Worm (Caenorhabditis elegans) whole organism, L1 larva: ENCODE measurements around the gene eif-3.D.

Experiments
- C34B4.2 ChIP-seq: sonication (generic microtip); optimal IDR thresholded peaks from 2 replicates; lab custom pipeline; 2017; ENCODE audit warnings: mild to moderate bottlenecking, missing genetic modification characterization, missing compliant biosample characterization
- F16B12.6 ChIP-seq: fragments of 150-350 bp; optimal IDR thresholded peaks from 2 replicates; lab custom pipeline; 2014; ENCODE audit warnings: missing biosample characterization, missing genetic modification characterization
- aha-1 ChIP-seq: fragments of 150-350 bp; optimal IDR thresholded peaks from 2 replicates; lab custom pipeline; 2014; ENCODE audit warnings: missing biosample characterization, missing genetic modification characterization
- aly-2 ChIP-seq: fragments of 150-350 bp; optimal IDR thresholded peaks from 2 replicates; lab custom pipeline; 2014; ENCODE audit warnings: missing biosample characterization, missing genetic modification characterization
- blmp-1 ChIP-seq: fragments of 150-350 bp; optimal IDR thresholded peaks from 2 replicates; lab custom pipeline; 2014; ENCODE audit warnings: missing biosample characterization, missing genetic modification characterization
- ceh-63 ChIP-seq: fragments of 200-800 bp; sonication (Bioruptor generic); optimal IDR thresholded peaks from 2 replicates; lab custom pipeline; 2018; ENCODE audit warnings: mild to moderate bottlenecking, missing genetic modification characterization, missing compliant biosample characterization
- ceh-8 ChIP-seq: fragments of 200-800 bp; sonication (Bioruptor generic); optimal IDR thresholded peaks from 2 replicates; lab custom pipeline; 2018; ENCODE audit warnings: mild to moderate bottlenecking, missing genetic modification characterization, moderate library complexity, missing compliant biosample characterization
- ceh-88 ChIP-seq: fragments of 200-800 bp; sonication (Bioruptor generic); IDR thresholded peaks from 2 replicates; pipeline ENCODE4 v1.3.6; 2022; ENCODE audit warnings: missing genetic modification characterization, missing compliant biosample characterization
- ceh-90 ChIP-seq: sonication (generic microtip); optimal IDR thresholded peaks from 2 replicates; lab custom pipeline; 2016; ENCODE audit warnings: missing genetic modification characterization, missing compliant biosample characterization
- ces-1 ChIP-seq: fragments of 150-350 bp; optimal IDR thresholded peaks from 2 replicates; lab custom pipeline; 2014; ENCODE audit warnings: missing biosample characterization, missing genetic modification reagents, missing genetic modification characterization
- dpl-1 ChIP-seq, 3 experiments: fragments of 150-350 bp in 2 of 3; sonication (generic microtip) in 1 of 3; optimal IDR thresholded peaks; 2 replicates each; lab custom pipeline; 2014 to 2017; ENCODE audit warnings: missing biosample characterization in 3 of 3, missing genetic modification characterization in 3 of 3, missing genetic modification reagents in 3 of 3
- dsc-1 ChIP-seq: sonication (generic microtip); optimal IDR thresholded peaks from 2 replicates; lab custom pipeline; 2016; ENCODE audit warnings: mild to moderate bottlenecking, missing genetic modification characterization, missing compliant biosample characterization
- efl-1 ChIP-seq, 4 experiments: fragments of 150-350 bp; optimal IDR thresholded peaks in 3 of 4; peaks in 1 of 4; 1 replicate in 1 of 4; 2 replicates in 3 of 4; lab custom pipeline; 2014; ENCODE audit warnings: missing biosample characterization in 2 of 4, missing genetic modification characterization in 2 of 4, missing genetic modification reagents in 2 of 4
- efl-3 ChIP-seq: fragments of 200-800 bp; sonication (Bioruptor generic); optimal IDR thresholded peaks from 2 replicates; lab custom pipeline; 2018; ENCODE audit warnings: mild to moderate bottlenecking, missing genetic modification characterization, missing compliant biosample characterization
- egl-13 ChIP-seq: sonication (generic microtip); optimal IDR thresholded peaks from 2 replicates; lab custom pipeline; 2016; ENCODE audit warnings: missing genotype, missing genetic modification reagents, missing genetic modification characterization, missing compliant biosample characterization
- egl-27 ChIP-seq, 2 experiments: fragments of 150-350 bp in 1 of 2; sonication (generic microtip); optimal IDR thresholded peaks; 3 replicates each; lab custom pipeline; 2017 to 2018; ENCODE audit warnings: missing biosample characterization in 2 of 2, missing genetic modification characterization in 2 of 2, missing genetic modification reagents in 2 of 2
- elt-2 ChIP-seq: sonication (generic microtip); optimal IDR thresholded peaks from 2 replicates; lab custom pipeline; 2016; ENCODE audit warnings: missing genetic modification characterization, mild to moderate bottlenecking, inconsistent platforms, missing compliant biosample characterization, missing genetic modification reagents
- elt-3 ChIP-seq, 6 experiments: fragments of 150-350 bp in 1 of 6; sonication (generic microtip); optimal IDR thresholded peaks; 2 replicates each; lab custom pipeline; 2017 to 2018; ENCODE audit warnings: missing biosample characterization in 6 of 6, missing genetic modification characterization in 6 of 6, inconsistent platforms in 1 of 6
- ets-5 ChIP-seq: fragments of 200-800 bp; sonication (Bioruptor generic); IDR thresholded peaks from 2 replicates; pipeline ENCODE4 v1.3.6; 2022; ENCODE audit warnings: missing genetic modification characterization, missing compliant biosample characterization
- fkh-8 ChIP-seq: sonication (generic microtip); optimal IDR thresholded peaks from 2 replicates; lab custom pipeline; 2016; ENCODE audit warnings: mild to moderate bottlenecking, missing genetic modification characterization, missing compliant biosample characterization
- fos-1 ChIP-seq: fragments of 150-350 bp; optimal IDR thresholded peaks from 2 replicates; lab custom pipeline; 2014; ENCODE audit warnings: missing biosample characterization, missing genetic modification characterization
- hpl-2 ChIP-seq: fragments of 150-350 bp; optimal IDR thresholded peaks from 2 replicates; lab custom pipeline; 2014; ENCODE audit warnings: missing biosample characterization, missing genetic modification reagents, missing genetic modification characterization
- jun-1 ChIP-seq: fragments of 150-350 bp; optimal IDR thresholded peaks from 2 replicates; lab custom pipeline; 2014; ENCODE audit warnings: missing biosample characterization, missing genetic modification reagents, missing genetic modification characterization
- lin-13 ChIP-seq: fragments of 150-350 bp; optimal IDR thresholded peaks from 2 replicates; lab custom pipeline; 2014; ENCODE audit warnings: missing biosample characterization, missing genetic modification reagents, missing genetic modification characterization
- lin-14 ChIP-seq: fragments of 200-800 bp; sonication (Bioruptor generic); optimal IDR thresholded peaks from 2 replicates; lab custom pipeline; 2018; ENCODE audit warnings: mild to moderate bottlenecking, missing genetic modification characterization, moderate library complexity, missing compliant biosample characterization
- lin-35 ChIP-seq, 2 experiments: fragments of 150-350 bp; optimal IDR thresholded peaks; 2 replicates each; lab custom pipeline; 2014; ENCODE audit warnings: missing biosample characterization in 2 of 2, missing genetic modification characterization in 2 of 2, missing genetic modification reagents in 2 of 2
- lir-3 ChIP-seq: sonication (generic microtip); optimal IDR thresholded peaks from 2 replicates; lab custom pipeline; 2016; ENCODE audit warnings: mild to moderate bottlenecking, missing genetic modification characterization, moderate library complexity, missing compliant biosample characterization; ENCODE audit not compliant: poor library complexity
- lsy-2 ChIP-seq, 2 experiments: fragments of 150-350 bp; optimal IDR thresholded peaks; 2 replicates each; lab custom pipeline; 2014; ENCODE audit warnings: missing biosample characterization in 2 of 2, missing genetic modification characterization in 2 of 2
- mdl-1 ChIP-seq, 2 experiments: fragments of 150-350 bp; optimal IDR thresholded peaks; 2 replicates each; lab custom pipeline; 2014 to 2017; ENCODE audit warnings: missing biosample characterization in 2 of 2, missing genetic modification characterization in 2 of 2, inconsistent platforms in 1 of 2
- nhr-11 ChIP-seq: fragments of 150-350 bp; optimal IDR thresholded peaks from 2 replicates; lab custom pipeline; 2014; ENCODE audit warnings: missing biosample characterization, missing genetic modification characterization
- nhr-19 ChIP-seq: fragments of 200-800 bp; sonication (Bioruptor generic); conservative IDR thresholded peaks from 2 replicates; pipeline ENCODE4 v1.3.6; 2022; ENCODE audit warnings: missing genetic modification characterization, missing compliant biosample characterization
- nhr-20 ChIP-seq: sonication (generic microtip); optimal IDR thresholded peaks from 2 replicates; lab custom pipeline; 2016; ENCODE audit warnings: mild to moderate bottlenecking, missing genetic modification characterization, missing compliant biosample characterization
- nhr-28 ChIP-seq: fragments of 150-350 bp; optimal IDR thresholded peaks from 2 replicates; lab custom pipeline; 2014; ENCODE audit warnings: missing biosample characterization, missing genetic modification characterization
- nhr-71 ChIP-seq: sonication (generic microtip); optimal IDR thresholded peaks from 2 replicates; lab custom pipeline; 2016; ENCODE audit warnings: mild to moderate bottlenecking, missing genetic modification characterization, moderate library complexity, missing compliant biosample characterization
- nhr-84 ChIP-seq: sonication (generic microtip); optimal IDR thresholded peaks from 2 replicates; lab custom pipeline; 2017; ENCODE audit warnings: missing biosample characterization, missing genetic modification characterization
- nhr-85 ChIP-seq: sonication (generic microtip); peaks from one replicate; lab custom pipeline; 2016; ENCODE audit warnings: missing genetic modification characterization, inconsistent platforms, missing compliant biosample characterization
- nhr-90 ChIP-seq: sonication (generic microtip); optimal IDR thresholded peaks from 2 replicates; lab custom pipeline; 2016; ENCODE audit warnings: mild to moderate bottlenecking, missing genetic modification characterization, missing compliant biosample characterization; ENCODE audit not compliant: poor library complexity
- skn-1 ChIP-seq: fragments of 150-350 bp; optimal IDR thresholded peaks from 2 replicates; lab custom pipeline; 2014; ENCODE audit warnings: missing biosample characterization, missing genetic modification characterization
- snpc-4 ChIP-seq: fragments of 150-350 bp; optimal IDR thresholded peaks from 2 replicates; lab custom pipeline; 2014; ENCODE audit warnings: missing biosample characterization, missing genetic modification characterization
- snu-23 ChIP-seq: sonication (generic microtip); optimal IDR thresholded peaks from 2 replicates; lab custom pipeline; 2016; ENCODE audit warnings: missing genetic modification characterization, missing compliant biosample characterization
- sox-4 ChIP-seq: sonication (generic microtip); optimal IDR thresholded peaks from 2 replicates; lab custom pipeline; 2016; ENCODE audit warnings: missing genetic modification characterization, missing compliant biosample characterization
- sptf-1 ChIP-seq: fragments of 150-350 bp; optimal IDR thresholded peaks from 2 replicates; lab custom pipeline; 2014; ENCODE audit warnings: missing biosample characterization, missing genetic modification characterization
- tbx-2 ChIP-seq: sonication (generic microtip); optimal IDR thresholded peaks from 2 replicates; lab custom pipeline; 2016; ENCODE audit warnings: missing genetic modification characterization, missing compliant biosample characterization
- unc-30 ChIP-seq: sonication (generic microtip); optimal IDR thresholded peaks from 2 replicates; lab custom pipeline; 2017; ENCODE audit warnings: missing biosample characterization, missing genetic modification characterization
- xbp-1 ChIP-seq: sonication (generic microtip); optimal IDR thresholded peaks from 2 replicates; lab custom pipeline; 2016; ENCODE audit warnings: missing genetic modification characterization, missing compliant biosample characterization
- zip-4 ChIP-seq: fragments of 200-800 bp; sonication (Bioruptor generic); optimal IDR thresholded peaks from 2 replicates; lab custom pipeline; 2018; ENCODE audit warnings: mild to moderate bottlenecking, missing genetic modification characterization, moderate library complexity, missing compliant biosample characterization
- ztf-11 ChIP-seq, 2 experiments: sonication (generic microtip); optimal IDR thresholded peaks; 2 replicates each; lab custom pipeline; 2016 to 2017; ENCODE audit warnings: missing genetic modification characterization in 2 of 2, missing biosample characterization in 1 of 2, missing compliant biosample characterization in 1 of 2

Gene eif-3.D

DNA sequence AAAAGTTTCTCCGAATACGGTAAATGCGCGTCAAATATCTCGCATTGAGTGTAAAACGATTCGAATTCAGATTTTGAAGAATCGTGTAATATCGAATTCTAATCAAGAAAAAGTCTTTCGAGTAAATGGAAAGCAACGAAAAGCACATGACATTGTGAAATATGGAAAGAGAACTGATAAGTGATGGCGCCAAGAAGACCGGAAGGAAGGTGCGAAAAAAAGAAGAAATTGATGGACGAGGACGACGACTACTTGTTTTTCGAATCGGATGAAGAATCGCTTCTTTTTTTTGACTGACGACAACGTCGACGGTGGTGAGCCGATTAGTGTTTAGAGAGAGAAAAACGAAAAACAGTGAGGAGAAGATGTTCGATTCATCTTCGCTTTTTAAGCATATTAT is 14.6 kb upstream of the eif-3.D start:
- peak; percentile 4 for TF ChIP-seq dsc-1
- peak; percentile 10 for TF ChIP-seq nhr-71 (tag; lab: Kevin White, UChicago)
- TF ChIP-seq nhr-85 (tag; lab: Kevin White, UChicago) = peak; percentile 49
- TF ChIP-seq jun-1 (tag; lab: Kevin White, UChicago) = no peak
- peak; percentile 13 for TF ChIP-seq snu-23 (GFP tag; lab: Kevin White, UChicago)
- TF ChIP-seq lin-14 = peak; percentile 61
- TF ChIP-seq egl-27 (tag; optimal IDR thresholded peaks at IDR 0.05; lab: Kevin White, UChicago) = no peak
- TF ChIP-seq aly-2 (tag; lab: Kevin White, UChicago) = no peak
- TF ChIP-seq lin-13 = no peak
- TF ChIP-seq hpl-2 (GFP tag; lab: Kevin White, UChicago) = no peak
- no peak for TF ChIP-seq efl-1 (optimal IDR thresholded peaks at IDR 0.05; lab: Kevin White, UChicago)
- TF ChIP-seq efl-1 (GFP tag; optimal IDR thresholded peaks at IDR 0.05 in 1 of 2; lab: Kevin White, UChicago) = peak in 1 of 2 experiments; percentile 76
- peak in 1 of 2 experiments; percentile 54 for TF ChIP-seq lin-35 (GFP tag; optimal IDR thresholded peaks at IDR 0.05; lab: Kevin White, UChicago)
- peak; percentile 92 for TF ChIP-seq blmp-1 (tag; lab: Kevin White, UChicago)
- peak; percentile 16 for TF ChIP-seq fkh-8 (tag; lab: Kevin White, UChicago)
- peak; percentile 42 for TF ChIP-seq tbx-2 (tag; lab: Kevin White, UChicago)
- TF ChIP-seq elt-2 (tag; lab: Kevin White, UChicago) = peak; percentile 41
- peak in 1 of 6 experiments; percentile 62 for TF ChIP-seq elt-3 (tag; optimal IDR thresholded peaks at IDR 0.05; lab: Kevin White, UChicago)
- TF ChIP-seq lir-3 = no peak
- TF ChIP-seq nhr-90 (tag; lab: Kevin White, UChicago) = peak; percentile 31
- peak; percentile 8 for TF ChIP-seq nhr-20
- peak in 1 of 2 experiments; percentile 44 for TF ChIP-seq mdl-1 (tag; optimal IDR thresholded peaks at IDR 0.05; lab: Kevin White, UChicago)
- TF ChIP-seq, all 84 proteins: peak for 15

DNA sequence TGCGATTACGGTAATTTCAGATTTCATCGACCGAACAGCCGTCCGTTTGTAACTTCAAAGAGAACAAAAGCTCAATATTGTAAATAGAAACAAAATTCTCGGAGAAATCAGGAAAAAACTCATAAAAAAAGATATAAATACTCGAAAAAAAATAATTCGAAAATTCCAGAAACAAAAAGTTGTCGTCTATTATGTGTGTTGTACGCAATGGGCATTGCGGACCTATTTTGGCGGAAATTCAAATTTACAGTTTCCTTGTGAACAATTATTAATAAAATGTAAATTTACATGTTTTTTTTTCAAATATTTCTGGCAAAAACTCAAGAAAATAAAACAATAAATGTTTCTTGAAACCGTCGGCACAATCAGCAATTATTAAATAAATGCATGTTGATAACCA is 14.1 kb upstream of the eif-3.D start:
- TF ChIP-seq lin-35 (GFP tag; optimal IDR thresholded peaks at IDR 0.05; lab: Kevin White, UChicago) (peak in 1 of 2 experiments; percentile 11), efl-1 (optimal IDR thresholded peaks at IDR 0.05; lab: Kevin White, UChicago) (no peak), efl-1 (GFP tag; optimal IDR thresholded peaks at IDR 0.05 in 1 of 2; lab: Kevin White, UChicago) (peak in 1 of 2 experiments; percentile 41), dpl-1 (GFP tag; optimal IDR thresholded peaks at IDR 0.05; lab: Kevin White, UChicago) (peak in 1 of 3 experiments; percentile 40), nhr-28 (tag; lab: Kevin White, UChicago) (no peak), snu-23 (GFP tag; lab: Kevin White, UChicago) (no peak), nhr-11 (no peak), tbx-2 (tag; lab: Kevin White, UChicago) (no peak), F16B12.6 (tag; lab: Kevin White, UChicago) (peak; percentile 5)

DNA sequence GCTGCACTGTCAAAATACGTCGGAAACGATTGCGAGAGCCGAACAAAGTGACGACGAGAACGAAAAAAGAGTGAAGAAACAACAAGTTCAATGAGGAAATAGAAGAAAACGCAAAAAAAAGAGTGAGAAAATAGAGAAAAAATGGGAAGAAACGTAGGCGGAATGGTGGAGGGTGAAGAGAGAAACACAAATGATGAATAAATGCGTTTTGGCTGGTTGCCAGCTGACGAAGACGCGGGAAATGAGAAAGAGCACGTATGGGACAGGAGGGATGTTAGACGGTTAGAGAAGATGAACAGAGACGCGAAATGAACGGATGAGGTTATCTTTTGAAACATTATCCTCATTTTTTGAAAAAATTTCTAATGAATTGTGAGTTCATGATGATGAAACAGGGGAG is 13.6 kb upstream of the eif-3.D start:
- TF ChIP-seq lin-14 (peak; percentile 97), efl-3 (GFP tag; lab: Kevin White, UChicago) (no peak), aha-1 (tag; lab: Kevin White, UChicago) (no peak), fos-1 (tag; lab: Kevin White, UChicago) (no peak), unc-30 (tag; lab: Kevin White, UChicago) (no peak), ces-1 (GFP tag; lab: Kevin White, UChicago) (no peak), ceh-88 (GFP tag; lab: Robert Waterston, UW) (0 out of 2 replicates have a peak, but pooled peaks have one; percentile 28), nhr-19 (GFP tag; lab: Robert Waterston, UW) (peak; percentile 54), egl-13 (tag; lab: Kevin White, UChicago) (no peak), lin-13 (no peak), dpl-1 (GFP tag; optimal IDR thresholded peaks at IDR 0.05; lab: Kevin White, UChicago) (peak; percentile 44 to 55 (median 47)), nhr-84 (tag; lab: Kevin White, UChicago) (no peak), skn-1 (tag; lab: Kevin White, UChicago) (peak; percentile 61), ets-5 (GFP tag; lab: Robert Waterston, UW) (no peak), elt-2 (tag; lab: Kevin White, UChicago) (no peak), xbp-1 (tag; lab: Kevin White, UChicago) (peak; percentile 41), sox-4 (tag; lab: Kevin White, UChicago) (no peak), nhr-71 (tag; lab: Kevin White, UChicago) (peak; percentile 79), lsy-2 (tag; optimal IDR thresholded peaks at IDR 0.05; lab: Kevin White, UChicago) (peak; percentile 60 to 79), ztf-11 (tag; optimal IDR thresholded peaks at IDR 0.05; lab: Kevin White, UChicago) (no peak), zip-4 (GFP tag; lab: Kevin White, UChicago) (no peak), snpc-4 (tag; lab: Kevin White, UChicago) (no peak), ceh-63 (no peak), sptf-1 (tag; lab: Kevin White, UChicago) (no peak), ceh-8 (GFP tag; lab: Kevin White, UChicago) (no peak), hpl-2 (GFP tag; lab: Kevin White, UChicago) (no peak), ceh-90 (tag; lab: Kevin White, UChicago) (no peak), F16B12.6 (tag; lab: Kevin White, UChicago) (peak; percentile 20), egl-27 (tag; optimal IDR thresholded peaks at IDR 0.05; lab: Kevin White, UChicago) (no peak), C34B4.2 (tag; lab: Kevin White, UChicago) (no peak)
